Worm (Caenorhabditis elegans): ENCODE results near the gene F42C5.4.

DNA sequence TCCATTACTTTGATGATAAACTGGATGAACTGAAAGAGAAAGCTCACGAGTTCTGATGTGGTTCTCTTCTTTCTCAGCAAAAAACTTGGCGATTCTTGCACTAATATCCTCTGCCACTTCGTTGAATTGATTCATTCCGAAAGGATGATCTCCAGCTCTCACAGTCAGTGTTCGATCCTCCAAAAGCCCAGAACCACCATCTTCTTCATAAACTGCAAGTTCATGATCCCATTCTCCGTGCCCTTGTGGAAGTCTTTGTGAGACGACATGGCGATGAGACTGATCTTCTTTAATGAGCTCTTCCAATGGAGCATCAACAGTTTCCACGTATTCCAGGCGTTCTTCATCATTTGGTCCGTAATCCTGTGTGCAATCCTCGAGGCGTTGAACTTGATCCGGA, 33.0 kb upstream of the F42C5.4 start:
- TF ChIP-seq egl-27 (tag; optimal IDR thresholded peaks at IDR 0.05) (no peak), nhr-237 (tag; optimal IDR thresholded peaks at IDR 0.05) (no peak), unc-62 (GFP tag; optimal IDR thresholded peaks at IDR 0.05) (no peak)
